Worm (Caenorhabditis elegans): ENCODE results near the gene eef-1A.2.

The eef-1A.2 gene

ce11 chrX:7773714-7774318 lies 49.6 kb upstream of the eef-1A.2 start (continued):
- TF ChIP-seq ceh-88 (GFP tag; IDR thresholded peaks at IDR 0.05) = no peak
- no peak for TF ChIP-seq fkh-8 (tag; optimal IDR thresholded peaks at IDR 0.05)
- no peak for TF ChIP-seq ets-5 (GFP tag; IDR thresholded peaks at IDR 0.05)
- no peak for TF ChIP-seq egl-13 (tag; optimal IDR thresholded peaks at IDR 0.05)
- TF ChIP-seq unc-98 (GFP tag; IDR thresholded peaks at IDR 0.05) = no peak
- TF ChIP-seq nhr-71 (tag; optimal IDR thresholded peaks at IDR 0.05) = peak; percentile 69
- TF ChIP-seq blmp-1 (tag; optimal IDR thresholded peaks at IDR 0.05) = peak; percentile 80
- peak; percentile 60 for TF ChIP-seq lin-14 (GFP tag; optimal IDR thresholded peaks at IDR 0.05)
- no peak for TF ChIP-seq ceh-90 (tag; optimal IDR thresholded peaks at IDR 0.05)
- TF ChIP-seq mdl-1 (tag; optimal IDR thresholded peaks at IDR 0.05) = peak in 1 of 2 experiments; percentile 28
- no peak for TF ChIP-seq lin-15B (tag; optimal IDR thresholded peaks at IDR 0.05)
- TF ChIP-seq dpl-1 (GFP tag; optimal IDR thresholded peaks at IDR 0.05) = no peak
- no peak for TF ChIP-seq nhr-84 (tag; optimal IDR thresholded peaks at IDR 0.05)
- no peak for TF ChIP-seq nhr-11 (tag; optimal IDR thresholded peaks at IDR 0.05)
- no peak for TF ChIP-seq sptf-1 (tag; optimal IDR thresholded peaks at IDR 0.05)
- peak; percentile 94 for TF ChIP-seq nhr-85 (tag)
- peak in 1 of 2 experiments; percentile 13 for TF ChIP-seq lsy-2 (tag; optimal IDR thresholded peaks at IDR 0.05)
- TF ChIP-seq elt-3 (tag; optimal IDR thresholded peaks at IDR 0.05) = peak in 2 of 6 experiments; percentile 45 to 58
- TF ChIP-seq vab-15 (tag; optimal IDR thresholded peaks at IDR 0.05) = no peak
- no peak for TF ChIP-seq ceh-63 (GFP tag; optimal IDR thresholded peaks at IDR 0.05)
- peak; percentile 18 for TF ChIP-seq lin-13 (GFP tag; optimal IDR thresholded peaks at IDR 0.05)
- TF ChIP-seq mep-1 (tag; optimal IDR thresholded peaks at IDR 0.05) = peak; percentile 55
- peak; percentile 61 for TF ChIP-seq nhr-90 (tag; optimal IDR thresholded peaks at IDR 0.05; ENCODE audit: poor library complexity)
- no peak for TF ChIP-seq ztf-11 (tag; optimal IDR thresholded peaks at IDR 0.05)
- TF ChIP-seq xbp-1 (tag; optimal IDR thresholded peaks at IDR 0.05) = peak; percentile 4
- TF ChIP-seq efl-1 (optimal IDR thresholded peaks at IDR 0.05) = peak in 1 of 2 experiments; percentile 18
- peak in 1 of 2 experiments; percentile 89 for TF ChIP-seq efl-1 (GFP tag; optimal IDR thresholded peaks at IDR 0.05 in 1 of 2)
- TF ChIP-seq aly-2 (tag; optimal IDR thresholded peaks at IDR 0.05) = no peak
- no peak for TF ChIP-seq pqm-1 (tag; optimal IDR thresholded peaks at IDR 0.05)
- no peak for TF ChIP-seq C04F5.9 (tag; optimal IDR thresholded peaks at IDR 0.05)
- TF ChIP-seq nhr-20 (tag; optimal IDR thresholded peaks at IDR 0.05) = peak; percentile 54
- peak; percentile 19 for TF ChIP-seq lir-3 (tag; optimal IDR thresholded peaks at IDR 0.05; ENCODE audit: poor library complexity)
- TF ChIP-seq hpl-2 (GFP tag; optimal IDR thresholded peaks at IDR 0.05) = peak; percentile 20
- TF ChIP-seq Y116A8C.19 (tag; optimal IDR thresholded peaks at IDR 0.05; ENCODE audit: borderline replicate concordance) = no peak
- TF ChIP-seq unc-62 (GFP tag; optimal IDR thresholded peaks at IDR 0.05) = no peak
- no peak for TF ChIP-seq aha-1 (tag; optimal IDR thresholded peaks at IDR 0.05)
- TF ChIP-seq fkh-4 (tag; optimal IDR thresholded peaks at IDR 0.05; ENCODE audit: borderline replicate concordance) = no peak
- TF ChIP-seq dsc-1 (tag; optimal IDR thresholded peaks at IDR 0.05) = no peak
- TF ChIP-seq hlh-17 (GFP tag; optimal IDR thresholded peaks at IDR 0.05; ENCODE audit: borderline replicate concordance) = no peak
- TF ChIP-seq lin-35 (GFP tag; optimal IDR thresholded peaks at IDR 0.05) = peak in 1 of 2 experiments; percentile 44
- TF ChIP-seq pag-3 (tag; optimal IDR thresholded peaks at IDR 0.05; ENCODE audit: borderline replicate concordance, insufficient read depth) = no peak
- peak; percentile 37 for TF ChIP-seq tbx-2 (tag; optimal IDR thresholded peaks at IDR 0.05)
- TF ChIP-seq unc-86 (tag; optimal IDR thresholded peaks at IDR 0.05) = no peak
- TF ChIP-seq zag-1 (tag; optimal IDR thresholded peaks at IDR 0.05) = no peak
- no peak for TF ChIP-seq nhr-77 (tag; optimal IDR thresholded peaks at IDR 0.05)
- no peak for TF ChIP-seq C34B4.2 (tag; optimal IDR thresholded peaks at IDR 0.05)
- TF ChIP-seq sup-37 (GFP tag; optimal IDR thresholded peaks at IDR 0.05) = no peak

All from whole organism, L1 larva.